Fruit fly (Drosophila melanogaster): ENCODE data around the gene CG17258.

Gene CG17258

dm6 chr2L:3029012-3029411 lies 6.1 kb downstream of the CG17258 start, which contains the start of the genes Sf3b2 and CG17219 (continued):
- no peak for TF ChIP-seq shn (GFP tag; optimal IDR thresholded peaks at IDR 0.05)
- TF ChIP-seq jumu (GFP tag; optimal IDR thresholded peaks at IDR 0.05): no peak
- peak; percentile 9 for TF ChIP-seq Ets97D (GFP tag; optimal IDR thresholded peaks at IDR 0.05)
- no peak for TF ChIP-seq insv (GFP tag; optimal IDR thresholded peaks at IDR 0.05)
- TF ChIP-seq CkIIα-i1 (GFP tag; IDR thresholded peaks at IDR 0.05): no peak
- no peak for TF ChIP-seq CG12769 (tag; optimal IDR thresholded peaks at IDR 0.05)
- no peak for TF ChIP-seq tgo (GFP tag; IDR thresholded peaks at IDR 0.05)
- no peak for TF ChIP-seq CG7372 (GFP tag; IDR thresholded peaks at IDR 0.05)
- no peak for TF ChIP-seq cato (GFP tag; optimal IDR thresholded peaks at IDR 0.05; ENCODE audit: borderline replicate concordance)
- peak; percentile 77 for TF ChIP-seq YL-1 (GFP tag; optimal IDR thresholded peaks at IDR 0.05)
- TF ChIP-seq Ada2b (GFP tag; IDR thresholded peaks at IDR 0.05): no peak
- TF ChIP-seq D (optimal IDR thresholded peaks at IDR 0.05): no peak
- no peak for TF ChIP-seq D (GFP tag; optimal IDR thresholded peaks at IDR 0.05)
- TF ChIP-seq knrl (GFP tag; IDR thresholded peaks at IDR 0.05; ENCODE audit: partially characterized antibody): peak; percentile 70
- no peak for TF ChIP-seq Antp (GFP tag; optimal IDR thresholded peaks at IDR 0.05)
- peak; percentile 91 for TF ChIP-seq Sry-δ (GFP tag; optimal IDR thresholded peaks at IDR 0.05)
- no peak for TF ChIP-seq CG34376 (GFP tag; optimal IDR thresholded peaks at IDR 0.05)
- TF ChIP-seq HHEX (GFP tag; optimal IDR thresholded peaks at IDR 0.05): no peak
- TF ChIP-seq Ptx1 (GFP tag; IDR thresholded peaks at IDR 0.05): no peak
- TF ChIP-seq B-H2 (GFP tag; optimal IDR thresholded peaks at IDR 0.05): no peak
- TF ChIP-seq CG14050 (GFP tag; IDR thresholded peaks at IDR 0.05): no peak
- peak; percentile 53; the same call in 2 of the 3 replicates for TF ChIP-seq Doc3 (GFP tag; IDR thresholded peaks at IDR 0.05; ENCODE audit: partially characterized antibody)
- no peak for TF ChIP-seq corto (GFP tag; optimal IDR thresholded peaks at IDR 0.05)
- no peak for TF ChIP-seq pita (GFP tag; optimal IDR thresholded peaks at IDR 0.05)
- no peak for TF ChIP-seq CG18476 (GFP tag; optimal IDR thresholded peaks at IDR 0.05)
- no peak for TF ChIP-seq zf30C (GFP tag; optimal IDR thresholded peaks at IDR 0.05)
- peak; percentile 18 for TF ChIP-seq gfzf (GFP tag; optimal IDR thresholded peaks at IDR 0.05)
- TF ChIP-seq CG30431 (GFP tag; optimal IDR thresholded peaks at IDR 0.05): no peak
- TF ChIP-seq NC2β (GFP tag; optimal IDR thresholded peaks at IDR 0.05): peak; percentile 51
- TF ChIP-seq CG33213 (GFP tag; optimal IDR thresholded peaks at IDR 0.05): peak; percentile 4
- peak; percentile 49; the same call in 1 of the 3 replicates for TF ChIP-seq CG7963 (GFP tag; IDR thresholded peaks at IDR 0.05; ENCODE audit: partially characterized antibody)
- no peak for TF ChIP-seq CG2678 (tag; optimal IDR thresholded peaks at IDR 0.05)
- TF ChIP-seq eve (GFP tag; optimal IDR thresholded peaks at IDR 0.05): no peak
- no peak for TF ChIP-seq CG31441 (GFP tag; IDR thresholded peaks at IDR 0.05)
- peak; percentile 25; the same call in 1 of the 2 replicates for TF ChIP-seq CG32532 (GFP tag; IDR thresholded peaks at IDR 0.05)
- TF ChIP-seq CG17361 (GFP tag; IDR thresholded peaks at IDR 0.05): no peak
- TF ChIP-seq CG3838 (GFP tag; optimal IDR thresholded peaks at IDR 0.05): no peak
- TF ChIP-seq CG7987 (GFP tag; optimal IDR thresholded peaks at IDR 0.05): no peak
- TF ChIP-seq fd102C (GFP tag; optimal IDR thresholded peaks at IDR 0.05): no peak
- TF ChIP-seq inv (GFP tag; IDR thresholded peaks at IDR 0.05; ENCODE audit: partially characterized antibody): peak; percentile 50; the same call in 1 of the 2 replicates
- no peak for TF ChIP-seq NC2α (GFP tag; optimal IDR thresholded peaks at IDR 0.05)
- TF ChIP-seq zfh1 (GFP tag; IDR thresholded peaks at IDR 0.05): no peak
- no peak for TF ChIP-seq CG2889 (GFP tag; IDR thresholded peaks at IDR 0.05)
- TF ChIP-seq lov (optimal IDR thresholded peaks at IDR 0.05): no peak
- TF ChIP-seq lov (GFP tag; IDR thresholded peaks at IDR 0.05): no peak
- TF ChIP-seq CG18262 (tag; optimal IDR thresholded peaks at IDR 0.05): no peak
- no peak for TF ChIP-seq CG30403 (GFP tag; optimal IDR thresholded peaks at IDR 0.05)
- peak; percentile 18 for TF ChIP-seq sens (GFP tag)
- TF ChIP-seq Dref (GFP tag; IDR thresholded peaks at IDR 0.05): peak; percentile 90
- TF ChIP-seq CG1024 (GFP tag; IDR thresholded peaks at IDR 0.05): no peak
- no peak for TF ChIP-seq CG17568 (GFP tag; optimal IDR thresholded peaks at IDR 0.05)
- TF ChIP-seq CG7357 (GFP tag; IDR thresholded peaks at IDR 0.05): no peak
- peak; percentile 91 for TF ChIP-seq dm (GFP tag; optimal IDR thresholded peaks at IDR 0.05)
